Comparison of ENCODE assay signal across 2 fruit fly cellular contexts in the genomic region with DNA sequence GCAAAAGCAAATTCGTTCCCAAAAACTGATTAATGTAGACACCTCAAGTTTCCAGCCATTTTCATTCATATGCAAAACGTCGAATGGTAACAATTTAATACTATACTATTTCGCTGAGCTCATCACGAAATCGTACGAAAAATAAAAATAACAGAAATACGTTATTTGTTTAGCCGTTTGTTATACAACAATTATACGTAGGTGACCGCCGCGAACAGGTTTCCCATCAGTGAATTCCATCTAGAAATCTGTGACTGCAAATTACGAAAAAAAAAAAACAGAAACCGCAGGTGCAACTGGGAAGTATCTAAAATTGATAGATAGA.
A peak's percentile ranks its signal among the peaks of the same experiment; 100 is the strongest.
TF ChIP-seq lines count a peak whose summit lies in the region.

No protein-coding gene starts in this region.

- no peak for TF ChIP-seq CTCF in whole organism, embryonic (GFP tag; optimal IDR thresholded peaks at IDR 0.05; lab: Kevin White, UChicago)

TF ChIP-seq in whole organism, adult, 20 proteins besides CTCF, POLR2A, EP300 and RAD21:
- TF ChIP-seq Crg-1 (GFP tag; optimal IDR thresholded peaks at IDR 0.05; lab: Kevin White, UChicago): no peak
- no peak for TF ChIP-seq CG5204 (GFP tag; optimal IDR thresholded peaks at IDR 0.05; lab: Kevin White, UChicago)
- TF ChIP-seq bab1 (GFP tag; optimal IDR thresholded peaks at IDR 0.05; lab: Kevin White, UChicago): no peak
- TF ChIP-seq tj (GFP tag; optimal IDR thresholded peaks at IDR 0.05; lab: Kevin White, UChicago): peak; percentile 89

TF ChIP-seq in whole organism, embryonic, 481 proteins besides CTCF, POLR2A, EP300 and RAD21:
- TF ChIP-seq sens (GFP tag; lab: Kevin White, UChicago): peak; percentile 54
- no peak for TF ChIP-seq exex (tag; optimal IDR thresholded peaks at IDR 0.05; lab: Kevin White, UChicago)
- TF ChIP-seq MESR4 (GFP tag; optimal IDR thresholded peaks at IDR 0.05; lab: Kevin White, UChicago): no peak
- TF ChIP-seq CG11504 (tag; optimal IDR thresholded peaks at IDR 0.05; lab: Kevin White, UChicago): peak; percentile 9
- TF ChIP-seq CG10366 (GFP tag; IDR thresholded peaks at IDR 0.05; lab: Robert Waterston, UW): no peak
- no peak for TF ChIP-seq CG18599 (GFP tag; optimal IDR thresholded peaks at IDR 0.05; lab: Kevin White, UChicago)
- peak in 1 of 2 experiments; percentile 71 for TF ChIP-seq Pdp1 (GFP tag; optimal IDR thresholded peaks at IDR 0.05; lab: Kevin White, UChicago)
- no peak for TF ChIP-seq Dfd (GFP tag; optimal IDR thresholded peaks at IDR 0.05; lab: Kevin White, UChicago)
- TF ChIP-seq zfh1 (GFP tag; IDR thresholded peaks at IDR 0.05; lab: Robert Waterston, UW): 0 out of 3 replicates have a peak, but pooled peaks have one; percentile 0
- no peak for TF ChIP-seq gro (GFP tag; optimal IDR thresholded peaks at IDR 0.05; lab: Kevin White, UChicago)
- TF ChIP-seq sisA (GFP tag; IDR thresholded peaks at IDR 0.05; lab: Robert Waterston, UW): no peak
- no peak for TF ChIP-seq tap (tag; optimal IDR thresholded peaks at IDR 0.05; lab: Kevin White, UChicago)
